Fruit fly (Drosophila melanogaster) whole organism, adult: ENCODE measurements around the gene CG13607.

ENCODE experiments used
- CG11617 ChIP-seq: fragments of 200-800 bp; sonication (Bioruptor generic); optimal IDR thresholded peaks from 2 replicates; lab custom pipeline; 2017; ENCODE audit warnings: mild to moderate bottlenecking, missing biosample characterization, missing genetic modification reagents, missing genetic modification characterization
- CG12768 ChIP-seq: fragments of 200-800 bp; sonication (Bioruptor generic); optimal IDR thresholded peaks from 2 replicates; lab custom pipeline; 2017; ENCODE audit warnings: missing biosample characterization, missing genetic modification characterization, mild to moderate bottlenecking, moderate library complexity, missing genetic modification reagents
- CG14711 ChIP-seq: fragments of 200-800 bp; sonication (Bioruptor generic); optimal IDR thresholded peaks from 2 replicates; lab custom pipeline; 2018; ENCODE audit warnings: missing biosample characterization, mild to moderate bottlenecking, missing genetic modification characterization, moderate library complexity
- CG33017 ChIP-seq: fragments of 200-800 bp; sonication (Bioruptor generic); optimal IDR thresholded peaks from 2 replicates; lab custom pipeline; 2018; ENCODE audit warnings: missing biosample characterization, mild to moderate bottlenecking, missing genetic modification characterization, moderate library complexity
- Clk ChIP-seq: fragments of 200-800 bp; sonication (Bioruptor generic); optimal IDR thresholded peaks from 2 replicates; lab custom pipeline; 2017; ENCODE audit warnings: missing biosample characterization, missing genetic modification characterization
- Mnt ChIP-seq: fragments of 200-800 bp; sonication (Bioruptor generic); optimal IDR thresholded peaks from 2 replicates; lab custom pipeline; 2016; ENCODE audit warnings: missing biosample characterization, mild to moderate bottlenecking, missing genetic modification characterization
- bab1 ChIP-seq: fragments of 200-800 bp; sonication (Bioruptor generic); optimal IDR thresholded peaks from 3 replicates; lab custom pipeline; 2019; ENCODE audit warnings: missing biosample characterization, mild to moderate bottlenecking, missing genetic modification characterization, moderate library complexity
- cic ChIP-seq: fragments of 200-800 bp; sonication (Bioruptor generic); optimal IDR thresholded peaks from 2 replicates; lab custom pipeline; 2017; ENCODE audit warnings: missing biosample characterization, mild to moderate bottlenecking, missing genetic modification characterization, moderate library complexity
- kay ChIP-seq: fragments of 200-800 bp; sonication (Bioruptor generic); peaks from one replicate; lab custom pipeline; 2016; ENCODE audit warnings: missing biosample characterization, missing genetic modification characterization, borderline replicate concordance
- ovo ChIP-seq: fragments of 200-800 bp; sonication (Bioruptor generic); optimal IDR thresholded peaks from 2 replicates; lab custom pipeline; 2016; ENCODE audit warnings: missing biosample characterization, missing genetic modification characterization
- tj ChIP-seq: fragments of 200-800 bp; sonication (Bioruptor generic); optimal IDR thresholded peaks from 3 replicates; lab custom pipeline; 2017; ENCODE audit warnings: missing biosample characterization, mild to moderate bottlenecking, missing genetic modification characterization, moderate library complexity

DNA sequence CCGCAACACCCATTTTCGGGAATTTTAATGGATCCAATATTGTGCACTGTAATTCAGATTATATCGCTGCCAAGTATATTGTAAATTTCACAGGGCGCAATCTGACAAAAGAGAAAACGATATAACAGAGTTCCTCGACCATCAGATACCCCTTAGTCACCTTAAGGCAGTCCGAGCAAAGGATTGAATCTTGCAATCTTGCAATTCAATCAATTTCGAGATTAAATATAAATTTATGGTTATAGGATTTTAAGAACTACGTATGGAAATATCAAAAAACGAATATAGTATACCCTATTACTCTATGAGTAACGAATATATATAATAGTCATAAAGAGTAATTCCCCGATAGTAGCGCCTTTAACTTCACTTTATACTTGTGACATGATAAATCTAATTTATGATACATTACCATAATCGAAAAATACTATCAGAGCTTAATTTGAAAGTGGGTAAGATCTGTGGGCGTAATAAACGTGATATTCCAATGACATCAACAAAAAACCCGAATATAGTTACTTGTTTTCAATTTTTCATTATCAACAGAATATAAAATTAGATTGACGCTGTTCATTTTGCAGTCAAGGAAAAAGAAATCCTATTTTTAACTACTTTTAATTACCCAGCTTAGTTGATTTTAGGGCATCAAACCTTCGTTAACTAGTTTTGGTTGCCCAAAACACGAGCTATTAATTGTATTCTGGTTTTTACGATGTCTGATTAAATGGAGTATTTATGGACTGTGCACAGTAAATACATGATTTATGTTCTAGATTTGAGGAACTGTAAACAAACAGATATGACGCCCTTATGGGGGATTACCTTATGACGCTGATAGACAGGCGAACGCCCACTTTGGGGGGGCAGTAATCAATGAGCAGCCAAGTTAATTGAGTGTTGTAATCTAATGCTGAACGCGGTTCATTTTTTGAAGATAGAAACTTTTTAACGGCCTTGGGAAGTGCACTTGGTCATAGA is 22.6 kb upstream of the CG13607 start:
- no peak for TF ChIP-seq bab1 (GFP tag; lab: Kevin White, UChicago)
- peak; percentile 54 for TF ChIP-seq cic
- TF ChIP-seq CG14711 (tag; lab: Kevin White, UChicago), result no peak
- no peak for TF ChIP-seq Clk (GFP tag; lab: Kevin White, UChicago)
- no peak for TF ChIP-seq tj (GFP tag; lab: Kevin White, UChicago)
- no peak for TF ChIP-seq Mnt (GFP tag; lab: Kevin White, UChicago)
- no peak for TF ChIP-seq CG12768
- TF ChIP-seq ovo, result no peak
- no peak for TF ChIP-seq CG33017 (tag; lab: Kevin White, UChicago)
- no peak for TF ChIP-seq CG11617
- no peak for TF ChIP-seq kay (GFP tag; lab: Kevin White, UChicago)
